Worm (Caenorhabditis elegans) whole organism, midembryonic: ENCODE results near the gene F59A1.15.

ENCODE experiments used
- T22C8.4 ChIP-seq: fragments of 200-800 bp; sonication (Bioruptor generic); IDR thresholded peaks from 2 replicates; pipeline ENCODE4 v1.3.6; 2022; ENCODE audit warnings: missing genetic modification characterization, missing compliant biosample characterization
- cog-1 ChIP-seq: sonication (generic microtip); optimal IDR thresholded peaks from 2 replicates; lab custom pipeline; 2016; ENCODE audit warnings: missing genetic modification characterization, missing compliant biosample characterization
- flt-1 ChIP-seq: fragments of 200-800 bp; sonication (Bioruptor generic); IDR thresholded peaks from 2 replicates; pipeline ENCODE4 v1.3.6; 2022; ENCODE audit warnings: missing genetic modification characterization, missing compliant biosample characterization
- klf-2 ChIP-seq: fragments of 200-800 bp; sonication (Bioruptor generic); conservative IDR thresholded peaks from 2 replicates; pipeline ENCODE4 v1.3.6; 2022; ENCODE audit warnings: missing genetic modification reagents, missing genetic modification characterization, missing compliant biosample characterization
- med-1 ChIP-seq: sonication (generic microtip); optimal IDR thresholded peaks from 2 replicates; lab custom pipeline; 2017; ENCODE audit warnings: missing genetic modification characterization, mild to moderate bottlenecking, missing compliant biosample characterization, antibody characterized with exemption, missing genetic modification reagents; ENCODE audit not compliant: insufficient read depth
- tab-1 ChIP-seq: fragments of 200-800 bp; sonication (Bioruptor generic); IDR thresholded peaks from 2 replicates; pipeline ENCODE4 v1.3.6; 2022; ENCODE audit warnings: missing genetic modification characterization, missing compliant biosample characterization
- ztf-23 ChIP-seq: fragments of 200-800 bp; sonication (Bioruptor generic); IDR thresholded peaks from 2 replicates; pipeline ENCODE4 v1.3.6; 2022; ENCODE audit warnings: missing genetic modification reagents, missing genetic modification characterization, missing compliant biosample characterization

- TF ChIP-seq tab-1 (GFP tag; lab: Robert Waterston, UW) (no peak), med-1 (GFP tag; lab: Kevin White, UChicago) (no peak), T22C8.4 (no peak), ztf-23 (GFP tag; lab: Robert Waterston, UW) (no peak), cog-1 (tag; lab: Kevin White, UChicago) (no peak), flt-1 (GFP tag; lab: Robert Waterston, UW) (no peak), klf-2 (GFP tag; lab: Robert Waterston, UW) (no peak)
Measured at ce11 chrV:17686852-17687251, 3.2 kb upstream of the F59A1.15 start, which contains the start of gene F59A1.18.
